In the genomic region with DNA sequence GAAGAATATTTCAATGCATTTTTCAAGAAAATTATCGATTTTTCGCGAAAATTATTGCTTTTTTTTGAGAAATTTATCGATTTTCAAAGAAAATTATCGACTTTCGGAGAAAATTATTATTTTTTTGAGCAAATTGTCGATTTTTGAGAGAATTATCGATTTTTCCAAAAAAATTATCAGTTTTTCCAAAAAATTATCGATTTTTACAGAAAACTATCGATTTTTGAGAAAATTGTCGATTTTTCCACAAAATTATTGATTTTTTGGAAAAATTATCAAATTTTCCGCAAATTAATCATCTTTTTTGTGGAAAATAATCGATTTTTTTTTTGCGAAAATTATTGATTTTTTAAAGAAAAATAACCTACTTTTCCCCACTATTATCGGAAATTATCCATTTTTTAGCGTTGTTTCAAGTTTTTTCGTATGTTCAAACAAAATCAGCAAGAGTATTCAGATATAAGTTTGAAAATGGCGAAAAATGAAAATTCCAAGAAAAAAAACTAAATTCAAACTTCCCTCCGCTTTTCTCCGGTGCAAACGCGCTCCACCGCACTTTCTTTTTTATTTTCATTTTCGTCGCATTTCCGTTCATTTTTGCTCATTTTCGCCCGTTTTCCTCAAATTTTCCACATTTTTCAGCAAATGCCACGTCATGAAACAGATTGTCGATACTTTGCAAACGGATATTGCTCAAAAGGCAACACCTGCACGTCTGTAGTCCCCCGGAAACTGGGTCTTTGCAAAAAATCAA, we compare ENCODE assay signal across 1 worm cellular context.
TF ChIP-seq lines count a peak whose summit lies in the region.

A gene (plus strand): TSS at position 637 of the 754 bp plus-strand sequence.

TF ChIP-seq in whole organism, L1 larva, 84 proteins besides CTCF, POLR2A, EP300 and RAD21 (continued from another document):
- TF ChIP-seq nhr-90 (tag; optimal IDR thresholded peaks at IDR 0.05; lab: Kevin White, UChicago; ENCODE audit: poor library complexity) (no peak), mab-9 (GFP tag; IDR thresholded peaks at IDR 0.05; lab: Robert Waterston, UW) (no peak), C04F5.9 (tag; optimal IDR thresholded peaks at IDR 0.05; lab: Kevin White, UChicago) (no peak), egl-27 (tag; optimal IDR thresholded peaks at IDR 0.05; lab: Kevin White, UChicago) (no peak), nhr-84 (tag; optimal IDR thresholded peaks at IDR 0.05; lab: Kevin White, UChicago) (no peak), vab-15 (tag; optimal IDR thresholded peaks at IDR 0.05; lab: Kevin White, UChicago) (no peak), nhr-11 (tag; optimal IDR thresholded peaks at IDR 0.05; lab: Kevin White, UChicago) (no peak), swsn-7 (tag; optimal IDR thresholded peaks at IDR 0.05; lab: Kevin White, UChicago) (peak; percentile 15), ceh-82 (tag; optimal IDR thresholded peaks at IDR 0.05; lab: Kevin White, UChicago) (peak in 1 of 3 experiments; percentile 13), alr-1 (tag; optimal IDR thresholded peaks at IDR 0.05; lab: Kevin White, UChicago; ENCODE audit: borderline replicate concordance) (no peak), hpl-2 (GFP tag; optimal IDR thresholded peaks at IDR 0.05; lab: Kevin White, UChicago) (no peak), snu-23 (GFP tag; optimal IDR thresholded peaks at IDR 0.05; lab: Kevin White, UChicago) (peak; percentile 50), irx-1 (tag; optimal IDR thresholded peaks at IDR 0.05; lab: Kevin White, UChicago) (no peak), nhr-76 (tag; optimal IDR thresholded peaks at IDR 0.05; lab: Kevin White, UChicago) (no peak), aha-1 (tag; optimal IDR thresholded peaks at IDR 0.05; lab: Kevin White, UChicago) (no peak), lin-15B (tag; optimal IDR thresholded peaks at IDR 0.05; lab: Kevin White, UChicago) (no peak), elt-3 (tag; optimal IDR thresholded peaks at IDR 0.05; lab: Kevin White, UChicago) (no peak), mdl-1 (tag; optimal IDR thresholded peaks at IDR 0.05; lab: Kevin White, UChicago) (no peak), fkh-4 (tag; optimal IDR thresholded peaks at IDR 0.05; lab: Kevin White, UChicago; ENCODE audit: borderline replicate concordance) (no peak), C34B4.2 (tag; optimal IDR thresholded peaks at IDR 0.05; lab: Kevin White, UChicago) (no peak), ces-1 (GFP tag; optimal IDR thresholded peaks at IDR 0.05; lab: Kevin White, UChicago) (no peak), lir-3 (tag; optimal IDR thresholded peaks at IDR 0.05; lab: Kevin White, UChicago; ENCODE audit: poor library complexity) (no peak), ztf-11 (tag; optimal IDR thresholded peaks at IDR 0.05; lab: Kevin White, UChicago) (no peak), rnt-1 (tag; optimal IDR thresholded peaks at IDR 0.05; lab: Kevin White, UChicago) (no peak), nhr-47 (tag; optimal IDR thresholded peaks at IDR 0.05; lab: Kevin White, UChicago) (no peak), isw-1 (GFP tag; IDR thresholded peaks at IDR 0.05; lab: Robert Waterston, UW) (peak; percentile 31), nhr-28 (tag; optimal IDR thresholded peaks at IDR 0.05; lab: Kevin White, UChicago) (no peak), F16B12.6 (tag; optimal IDR thresholded peaks at IDR 0.05; lab: Kevin White, UChicago) (no peak), lin-35 (GFP tag; optimal IDR thresholded peaks at IDR 0.05; lab: Kevin White, UChicago) (peak; percentile 91 to 94), Y116A8C.19 (tag; optimal IDR thresholded peaks at IDR 0.05; lab: Kevin White, UChicago; ENCODE audit: borderline replicate concordance) (no peak), dpl-1 (GFP tag; optimal IDR thresholded peaks at IDR 0.05; lab: Kevin White, UChicago) (peak; percentile 87 to 89 (median 88)), ceh-63 (GFP tag; optimal IDR thresholded peaks at IDR 0.05; lab: Kevin White, UChicago) (no peak), tlp-1 (tag; optimal IDR thresholded peaks at IDR 0.05; lab: Kevin White, UChicago) (no peak), fkh-8 (tag; optimal IDR thresholded peaks at IDR 0.05; lab: Kevin White, UChicago) (no peak), unc-30 (tag; optimal IDR thresholded peaks at IDR 0.05; lab: Kevin White, UChicago) (no peak), mef-2 (tag; optimal IDR thresholded peaks at IDR 0.05; lab: Kevin White, UChicago) (no peak), lin-14 (GFP tag; optimal IDR thresholded peaks at IDR 0.05; lab: Kevin White, UChicago) (no peak), ama-1 (optimal IDR thresholded peaks at IDR 0.05; lab: Kevin White, UChicago) (no peak), fos-1 (tag; optimal IDR thresholded peaks at IDR 0.05; lab: Kevin White, UChicago) (no peak), egl-13 (tag; optimal IDR thresholded peaks at IDR 0.05; lab: Kevin White, UChicago) (no peak), aly-2 (tag; optimal IDR thresholded peaks at IDR 0.05; lab: Kevin White, UChicago) (no peak), sox-4 (tag; optimal IDR thresholded peaks at IDR 0.05; lab: Kevin White, UChicago) (no peak)
